Fruit fly (Drosophila melanogaster): ENCODE measurements around the gene Cpr76Ba.

Cpr76Ba gene

dm6 chr3L:19560695-19561246 lies 42.6 kb upstream of the Cpr76Ba start (continued):
- TF ChIP-seq ab (GFP tag; optimal IDR thresholded peaks at IDR 0.05), result peak; percentile 75
- peak; percentile 91 for TF ChIP-seq YL-1 (GFP tag; optimal IDR thresholded peaks at IDR 0.05)
- TF ChIP-seq CG6175 (GFP tag; IDR thresholded peaks at IDR 0.05), result peak; percentile 91
- TF ChIP-seq CG8359 (GFP tag; optimal IDR thresholded peaks at IDR 0.05; ENCODE audit: borderline replicate concordance), result peak; percentile 92
- peak; percentile 98 for TF ChIP-seq gem (tag; optimal IDR thresholded peaks at IDR 0.05)
- peak; percentile 92 for TF ChIP-seq al (GFP tag; IDR thresholded peaks at IDR 0.05)
- peak; percentile 92 for TF ChIP-seq MBD-R2 (GFP tag; IDR thresholded peaks at IDR 0.05)
- peak; percentile 96 for TF ChIP-seq oc (tag; optimal IDR thresholded peaks at IDR 0.05)
- TF ChIP-seq CoRest (tag; optimal IDR thresholded peaks at IDR 0.05), result peak; percentile 97
- peak; percentile 93 for TF ChIP-seq kah (GFP tag; optimal IDR thresholded peaks at IDR 0.05)
- TF ChIP-seq bcd (GFP tag; optimal IDR thresholded peaks at IDR 0.05), result peak; percentile 94
- peak; percentile 95 for TF ChIP-seq CG6813 (GFP tag; optimal IDR thresholded peaks at IDR 0.05)
- peak; percentile 87 for TF ChIP-seq gt (GFP tag; IDR thresholded peaks at IDR 0.05)
- peak; percentile 88 for TF ChIP-seq nau (GFP tag; optimal IDR thresholded peaks at IDR 0.05)
- TF ChIP-seq CG9437 (GFP tag; optimal IDR thresholded peaks at IDR 0.05), result peak; percentile 85
- peak; percentile 88 for TF ChIP-seq run (tag; optimal IDR thresholded peaks at IDR 0.05)
- peak; percentile 93 for TF ChIP-seq Mrtf (GFP tag; IDR thresholded peaks at IDR 0.05)
- TF ChIP-seq Six4 (GFP tag; optimal IDR thresholded peaks at IDR 0.05), result peak; percentile 91
- no peak for TF ChIP-seq sc (optimal IDR thresholded peaks at IDR 0.05)
- peak; percentile 94 for TF ChIP-seq sc (GFP tag; optimal IDR thresholded peaks at IDR 0.05)
- TF ChIP-seq CG13624 (GFP tag; optimal IDR thresholded peaks at IDR 0.05), result peak; percentile 93
- peak; percentile 95 for TF ChIP-seq Xbp1 (GFP tag; optimal IDR thresholded peaks at IDR 0.05)
- TF ChIP-seq BtbVII (GFP tag; optimal IDR thresholded peaks at IDR 0.05), result peak; percentile 90
- peak; percentile 96 for TF ChIP-seq CG32532 (GFP tag; IDR thresholded peaks at IDR 0.05)
- TF ChIP-seq ato (GFP tag; IDR thresholded peaks at IDR 0.05; ENCODE audit: partially characterized antibody), result no peak
- peak in 1 of 2 experiments; percentile 76 for TF ChIP-seq insv (GFP tag; optimal IDR thresholded peaks at IDR 0.05)
- peak; percentile 89 for TF ChIP-seq Oaz (GFP tag; IDR thresholded peaks at IDR 0.05)
- peak; percentile 67 for TF ChIP-seq ERR (GFP tag; optimal IDR thresholded peaks at IDR 0.05)
- TF ChIP-seq Dfd (GFP tag; optimal IDR thresholded peaks at IDR 0.05), result no peak
- TF ChIP-seq CG12236 (GFP tag; optimal IDR thresholded peaks at IDR 0.05), result peak; percentile 92
- TF ChIP-seq vnd (GFP tag; IDR thresholded peaks at IDR 0.05; ENCODE audit: partially characterized antibody), result no peak
- peak; percentile 94 for TF ChIP-seq Ptx1 (GFP tag; IDR thresholded peaks at IDR 0.05)
- no peak for TF ChIP-seq sna (GFP tag; IDR thresholded peaks at IDR 0.05; ENCODE audit: partially characterized antibody)
- TF ChIP-seq CG18599 (GFP tag; optimal IDR thresholded peaks at IDR 0.05), result peak; percentile 94
- peak; percentile 53 for TF ChIP-seq crol (GFP tag; IDR thresholded peaks at IDR 0.05)
- TF ChIP-seq Hr39 (optimal IDR thresholded peaks at IDR 0.05), result no peak
- TF ChIP-seq Eip74EF (GFP tag; optimal IDR thresholded peaks at IDR 0.05), result peak in 1 of 2 experiments; percentile 92
- TF ChIP-seq CG32772 (GFP tag; IDR thresholded peaks at IDR 0.05), result peak; percentile 94
- TF ChIP-seq Nf-YA (GFP tag; IDR thresholded peaks at IDR 0.05), result peak; percentile 86
- peak; percentile 88 for TF ChIP-seq schlank (tag; optimal IDR thresholded peaks at IDR 0.05)
- TF ChIP-seq CG2129 (GFP tag; IDR thresholded peaks at IDR 0.05; ENCODE audit: partially characterized antibody), result no peak
- peak; percentile 33 for TF ChIP-seq HmgD (GFP tag; optimal IDR thresholded peaks at IDR 0.05)
- no peak for TF ChIP-seq lov (optimal IDR thresholded peaks at IDR 0.05)
- TF ChIP-seq lov (GFP tag; IDR thresholded peaks at IDR 0.05), result peak; percentile 97
- TF ChIP-seq CG1603 (tag; optimal IDR thresholded peaks at IDR 0.05), result peak; percentile 86
- TF ChIP-seq ken (GFP tag; IDR thresholded peaks at IDR 0.05), result peak; percentile 93
- TF ChIP-seq klu (GFP tag; IDR thresholded peaks at IDR 0.05), result peak; percentile 91
- peak; percentile 74 for TF ChIP-seq Deaf1 (tag; optimal IDR thresholded peaks at IDR 0.05)
- TF ChIP-seq CG16779 (GFP tag; IDR thresholded peaks at IDR 0.05), result peak; percentile 76; the same call in 1 of the 2 replicates
- TF ChIP-seq exex (tag; optimal IDR thresholded peaks at IDR 0.05), result peak; percentile 73

Data from whole organism, embryonic.